Worm (Caenorhabditis elegans) whole organism, young adult: ENCODE data around the gene erh-2.
A peak's percentile ranks its signal among the peaks of the same experiment; 100 is the strongest.

Source experiments
- F39B2.1 ChIP-seq: fragments of 200-800 bp; sonication (Bioruptor generic); IDR thresholded peaks from 2 replicates; pipeline ENCODE4 v1.3.6; 2022; ENCODE audit warnings: missing genetic modification reagents, missing genetic modification characterization, missing compliant biosample characterization
- Y56A3A.18 ChIP-seq: fragments of 200-800 bp; sonication (Bioruptor generic); IDR thresholded peaks from 2 replicates; pipeline ENCODE4 v1.3.6; 2022; ENCODE audit warnings: missing genetic modification reagents, missing genetic modification characterization, missing compliant biosample characterization
- Y79H2A.3 ChIP-seq: fragments of 200-800 bp; sonication (Bioruptor generic); conservative IDR thresholded peaks from 2 replicates; pipeline ENCODE4 v1.3.6; 2022; ENCODE audit warnings: missing genetic modification reagents, missing genetic modification characterization, missing compliant biosample characterization
- ZK185.1 ChIP-seq: sonication (generic microtip); optimal IDR thresholded peaks from 2 replicates; lab custom pipeline; 2016; ENCODE audit warnings: mild to moderate bottlenecking, missing genetic modification characterization, missing compliant biosample characterization; ENCODE audit not compliant: poor library complexity, severe bottlenecking
- akir-1 ChIP-seq: fragments of 200-800 bp; sonication (Bioruptor generic); optimal IDR thresholded peaks from 2 replicates; lab custom pipeline; 2018; ENCODE audit warnings: mild to moderate bottlenecking, missing genetic modification characterization, moderate library complexity, missing compliant biosample characterization
- gei-17 ChIP-seq: fragments of 200-800 bp; sonication (Bioruptor generic); optimal IDR thresholded peaks from 2 replicates; lab custom pipeline; 2018; ENCODE audit warnings: mild to moderate bottlenecking, missing genetic modification characterization, missing compliant biosample characterization
- nfya-1 ChIP-seq: sonication (generic microtip); optimal IDR thresholded peaks from 2 replicates; lab custom pipeline; 2017; ENCODE audit warnings: antibody characterized with exemption, missing compliant biosample characterization, missing genetic modification characterization, borderline replicate concordance; ENCODE audit not compliant: insufficient read depth
- nhr-179 ChIP-seq: sonication (generic microtip); optimal IDR thresholded peaks from 2 replicates; lab custom pipeline; 2016; ENCODE audit warnings: mild to moderate bottlenecking, missing genetic modification characterization, missing compliant biosample characterization
- snpc-4 ChIP-seq, 5 experiments: fragments of 150-350 bp in 1 of 5; sonication (generic microtip) in 4 of 5; optimal IDR thresholded peaks; 2 replicates each; lab custom pipeline; 2014 to 2018; ENCODE audit warnings: missing genetic modification characterization in 5 of 5, missing biosample characterization in 3 of 5, antibody characterized with exemption in 2 of 5, mild to moderate bottlenecking in 2 of 5, missing compliant biosample characterization in 2 of 5, missing genotype in 2 of 5, moderate library complexity in 2 of 5, missing genetic modification reagents in 1 of 5

DNA sequence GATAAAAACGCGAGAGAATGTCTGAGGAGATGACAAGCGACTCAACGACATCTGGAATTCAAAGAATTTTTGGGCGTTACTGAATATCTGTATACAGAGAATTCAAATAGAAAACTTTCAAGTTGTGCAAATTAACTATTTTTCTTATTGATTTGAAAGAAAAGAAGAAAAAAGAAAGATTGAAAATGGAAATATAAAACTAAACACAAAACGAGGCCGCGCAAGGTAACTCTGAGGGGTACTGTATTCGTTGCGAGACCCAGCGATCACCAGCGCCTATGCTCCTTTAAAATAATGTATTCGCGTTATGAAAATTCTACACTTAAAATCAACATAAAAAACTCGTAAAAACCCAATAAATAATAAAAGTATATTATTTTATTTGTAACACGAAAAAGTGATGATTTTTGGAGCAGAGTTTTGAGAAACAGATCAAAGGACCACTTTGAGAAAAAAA is 2.8 kb downstream of the erh-2 start, which contains the start of gene asb-1:
- TF ChIP-seq nfya-1 (no peak), F39B2.1 (GFP tag; lab: Robert Waterston, UW) (no peak), nhr-179 (tag; lab: Kevin White, UChicago) (no peak), Y56A3A.18 (no peak), snpc-4 (GFP tag; optimal IDR thresholded peaks at IDR 0.05; lab: Kevin White, UChicago) (no peak), snpc-4 (tag; optimal IDR thresholded peaks at IDR 0.05; lab: Kevin White, UChicago) (peak in 1 of 4 experiments; percentile 27), gei-17 (GFP tag; lab: Kevin White, UChicago) (no peak), akir-1 (no peak), ZK185.1 (tag; lab: Kevin White, UChicago) (no peak), Y79H2A.3 (no peak)
